Worm (Caenorhabditis elegans) whole organism, midembryonic: ENCODE data around the gene F28E10.4.

Experiments
- flt-1 ChIP-seq: fragments of 200-800 bp; sonication (Bioruptor generic); IDR thresholded peaks from 2 replicates; pipeline ENCODE4 v1.3.6; 2022; ENCODE audit warnings: missing genetic modification characterization, missing compliant biosample characterization
- klf-2 ChIP-seq: fragments of 200-800 bp; sonication (Bioruptor generic); conservative IDR thresholded peaks from 2 replicates; pipeline ENCODE4 v1.3.6; 2022; ENCODE audit warnings: missing genetic modification reagents, missing genetic modification characterization, missing compliant biosample characterization
- ztf-29 ChIP-seq: fragments of 200-800 bp; sonication (Bioruptor generic); IDR thresholded peaks from 2 replicates; pipeline ENCODE4 v1.3.6; 2022; ENCODE audit warnings: missing genetic modification reagents, missing genetic modification characterization, missing compliant biosample characterization

DNA sequence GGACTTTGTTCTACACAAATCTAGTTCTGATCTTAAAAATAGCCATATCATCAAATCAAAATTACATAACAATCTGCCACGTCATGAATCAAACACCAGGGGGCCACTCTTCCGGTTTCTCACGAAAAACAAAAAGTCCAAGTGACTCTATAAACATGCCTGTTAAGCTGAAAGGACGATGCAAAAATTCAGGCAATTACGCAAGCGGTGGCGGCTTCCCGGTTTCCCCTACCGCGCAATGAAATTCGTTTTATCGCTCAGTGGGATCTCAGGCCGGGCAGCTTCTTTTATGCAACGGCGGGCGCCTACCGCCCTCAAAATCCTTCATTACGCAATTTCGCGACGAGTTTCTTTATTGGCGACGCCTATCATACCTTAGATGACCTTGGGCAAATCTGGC lies 47.5 kb downstream of the F28E10.4 start:
- no peak for TF ChIP-seq flt-1 (GFP tag; lab: Robert Waterston, UW)
- no peak for TF ChIP-seq ztf-29 (GFP tag; lab: Robert Waterston, UW)
- no peak for TF ChIP-seq klf-2 (GFP tag; lab: Robert Waterston, UW)
